Fruit fly (Drosophila melanogaster): ENCODE data around the gene CG4619.

CG4619 gene

DNA sequence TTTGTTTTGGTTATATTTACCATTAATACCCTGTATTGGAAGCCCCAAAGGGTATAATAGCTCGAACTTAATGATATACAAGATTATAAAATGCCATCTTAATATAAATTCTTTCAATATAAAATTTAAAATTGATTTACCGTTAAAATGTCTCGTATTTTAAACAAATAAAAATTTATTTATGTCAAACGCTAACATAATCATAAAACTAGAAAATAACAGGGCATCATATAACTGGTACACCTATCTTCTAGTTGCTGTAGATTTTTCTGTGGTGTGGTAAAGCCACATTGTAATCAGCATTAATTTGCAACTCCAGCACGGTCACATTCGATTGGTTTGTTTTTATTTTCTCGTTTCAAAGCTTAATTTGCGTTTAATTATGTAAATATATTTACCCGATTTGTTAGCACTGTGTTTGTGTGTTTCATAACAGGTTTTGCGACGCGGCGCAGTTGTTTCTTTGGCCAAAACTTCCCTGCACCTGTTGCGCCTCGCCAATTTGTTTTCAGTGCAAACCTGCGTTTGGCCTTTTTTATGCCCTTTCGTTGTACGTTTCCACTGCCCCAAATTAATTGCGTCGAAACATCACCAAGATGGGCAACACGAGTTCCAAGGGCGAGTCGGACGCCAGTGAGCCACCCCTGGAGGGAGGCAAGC, 18.5 kb downstream of the CG4619 start, which contains the start of the genes CG4658 and CG5846 (continued):
- TF ChIP-seq CG15696 (tag; optimal IDR thresholded peaks at IDR 0.05) (peak; percentile 89), pfk (GFP tag; optimal IDR thresholded peaks at IDR 0.05) (no peak), pum (GFP tag; optimal IDR thresholded peaks at IDR 0.05) (peak; percentile 90), ap (GFP tag; IDR thresholded peaks at IDR 0.05) (peak; percentile 94), CG3281 (GFP tag; optimal IDR thresholded peaks at IDR 0.05) (peak; percentile 89), CG10209 (GFP tag; optimal IDR thresholded peaks at IDR 0.05) (peak; percentile 94), tll (GFP tag; optimal IDR thresholded peaks at IDR 0.05) (peak in 1 of 2 experiments; percentile 54), CG4424 (GFP tag; optimal IDR thresholded peaks at IDR 0.05) (peak; percentile 95), CG17361 (GFP tag; IDR thresholded peaks at IDR 0.05) (peak; percentile 96), CG8359 (GFP tag; optimal IDR thresholded peaks at IDR 0.05; ENCODE audit: borderline replicate concordance) (peak; percentile 67), CG4617 (GFP tag; optimal IDR thresholded peaks at IDR 0.05; ENCODE audit: borderline replicate concordance) (peak; percentile 92), ems (GFP tag; optimal IDR thresholded peaks at IDR 0.05) (peak; percentile 80), Awh (GFP tag; IDR thresholded peaks at IDR 0.05) (peak; percentile 97), crc (GFP tag; optimal IDR thresholded peaks at IDR 0.05) (peak; percentile 26), E2f2 (GFP tag; IDR thresholded peaks at IDR 0.05) (peak; percentile 81), pzg (GFP tag; optimal IDR thresholded peaks at IDR 0.05) (peak; percentile 52), CG1603 (tag; optimal IDR thresholded peaks at IDR 0.05) (peak; percentile 71), CG13296 (GFP tag; optimal IDR thresholded peaks at IDR 0.05) (peak; percentile 90), CG8089 (GFP tag; optimal IDR thresholded peaks at IDR 0.05) (peak; percentile 72), az2 (GFP tag; optimal IDR thresholded peaks at IDR 0.05) (peak; percentile 96), CG8478 (optimal IDR thresholded peaks at IDR 0.05) (no peak), sr (GFP tag; IDR thresholded peaks at IDR 0.05) (peak; percentile 44; the same call in 1 of the 3 replicates), Deaf1 (tag; optimal IDR thresholded peaks at IDR 0.05) (peak; percentile 79)

DNA sequence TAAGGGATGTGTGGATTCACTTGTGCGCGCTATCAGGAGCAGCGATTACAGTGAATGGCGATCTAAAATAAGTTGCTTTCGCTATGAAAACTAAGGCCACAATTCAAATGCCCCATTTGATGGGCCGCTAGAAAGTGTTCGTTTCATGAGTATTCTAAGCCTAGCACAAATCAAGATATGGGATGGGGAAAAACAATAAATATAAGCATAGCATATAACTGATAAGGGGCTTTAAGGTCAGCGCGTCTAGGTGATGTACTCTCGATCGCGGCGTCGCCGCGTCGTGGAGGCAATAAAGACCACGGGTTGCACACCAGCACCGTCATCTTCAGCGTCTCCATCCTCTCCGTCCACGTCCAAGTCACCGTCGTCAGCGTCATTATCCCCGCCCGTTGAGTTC, 22.1 kb downstream of the CG4619 start:
- no peak for TF ChIP-seq fu2 (GFP tag; optimal IDR thresholded peaks at IDR 0.05)
- peak; percentile 6 for TF ChIP-seq sug (tag; optimal IDR thresholded peaks at IDR 0.05)
- no peak for TF ChIP-seq crol (GFP tag; IDR thresholded peaks at IDR 0.05)
- no peak for TF ChIP-seq Rx (GFP tag; IDR thresholded peaks at IDR 0.05)
- TF ChIP-seq CG18619 (GFP tag; optimal IDR thresholded peaks at IDR 0.05), result no peak
- TF ChIP-seq salm (tag; optimal IDR thresholded peaks at IDR 0.05), result no peak
- TF ChIP-seq CG17912 (GFP tag; optimal IDR thresholded peaks at IDR 0.05), result no peak
- TF ChIP-seq CG8359 (GFP tag; optimal IDR thresholded peaks at IDR 0.05; ENCODE audit: borderline replicate concordance), result no peak
- TF ChIP-seq CG34376 (GFP tag; optimal IDR thresholded peaks at IDR 0.05), result peak; percentile 19
- TF ChIP-seq CG12744 (GFP tag; optimal IDR thresholded peaks at IDR 0.05), result no peak
- TF ChIP-seq Ravus (GFP tag; IDR thresholded peaks at IDR 0.05), result no peak

DNA sequence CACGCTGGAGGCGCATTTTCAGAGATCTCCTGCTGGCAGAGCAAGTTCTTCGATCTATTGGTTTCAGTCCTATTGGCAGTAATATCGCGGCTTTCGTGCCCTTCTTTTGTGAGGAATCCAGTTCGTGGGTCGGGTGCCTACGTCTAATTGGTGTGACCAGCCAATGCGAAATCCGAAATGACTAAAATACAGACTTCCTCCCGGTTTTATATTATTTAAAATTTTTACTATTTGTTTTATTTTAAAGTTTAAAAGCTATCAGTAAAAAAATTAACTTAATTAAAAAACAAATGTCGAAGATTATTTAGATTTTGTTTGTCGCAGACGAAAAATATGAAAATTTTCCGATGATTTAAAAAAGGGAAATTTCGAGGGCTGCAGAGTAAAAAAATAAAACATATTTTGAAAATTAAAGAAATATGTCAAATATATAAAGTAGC, 25.0 kb downstream of the CG4619 start, which contains the start of gene CG5850:
CG5850 (minus strand) TSS at position 347 of the 440 bp plus-strand sequence.
- TF ChIP-seq lbe (GFP tag; optimal IDR thresholded peaks at IDR 0.05), result peak; percentile 25
- TF ChIP-seq CG30020 (tag; optimal IDR thresholded peaks at IDR 0.05), result peak; percentile 48
- TF ChIP-seq MBD-R2 (GFP tag; IDR thresholded peaks at IDR 0.05), result peak; percentile 52
- TF ChIP-seq CG7839 (tag; optimal IDR thresholded peaks at IDR 0.05), result peak; percentile 35
- peak; percentile 5 for TF ChIP-seq Xbp1 (GFP tag; optimal IDR thresholded peaks at IDR 0.05)
- TF ChIP-seq CG11695 (GFP tag; IDR thresholded peaks at IDR 0.05), result no peak
- no peak for TF ChIP-seq CG11723 (GFP tag; optimal IDR thresholded peaks at IDR 0.05)
- TF ChIP-seq HLH4C (GFP tag; IDR thresholded peaks at IDR 0.05; ENCODE audit: partially characterized antibody), result no peak
- TF ChIP-seq CG10431 (GFP tag; optimal IDR thresholded peaks at IDR 0.05), result peak; percentile 20
- TF ChIP-seq CG13296 (GFP tag; optimal IDR thresholded peaks at IDR 0.05), result peak; percentile 41
- TF ChIP-seq bowl (GFP tag; IDR thresholded peaks at IDR 0.05), result no peak
- TF ChIP-seq CG18011 (GFP tag; optimal IDR thresholded peaks at IDR 0.05), result no peak
- TF ChIP-seq CG17829 (tag; optimal IDR thresholded peaks at IDR 0.05), result peak; percentile 33
- peak; percentile 34 for TF ChIP-seq stwl (tag; optimal IDR thresholded peaks at IDR 0.05)
- no peak for TF ChIP-seq Usf (GFP tag; optimal IDR thresholded peaks at IDR 0.05)
- TF ChIP-seq zen (tag; optimal IDR thresholded peaks at IDR 0.05), result peak; percentile 17
- peak; percentile 45 for TF ChIP-seq CG13287 (GFP tag; IDR thresholded peaks at IDR 0.05; ENCODE audit: partially characterized antibody)
